Fruit fly (Drosophila melanogaster) whole organism, embryonic: ENCODE data around the gene ohgt.

Source experiments
- Ada2b ChIP-seq: fragments of 200-800 bp; sonication (Bioruptor generic); IDR thresholded peaks from 2 replicates; pipeline ENCODE4 v1.3.6; 2022; ENCODE audit warnings: missing biosample characterization, missing genetic modification characterization
- Bgb ChIP-seq: fragments of 200-800 bp; sonication (Bioruptor generic); IDR thresholded peaks from 2 replicates; pipeline ENCODE4 v1.3.6; 2022; ENCODE audit warnings: missing biosample characterization, missing genetic modification characterization; ENCODE audit not compliant: partially characterized antibody
- CG10267 ChIP-seq: fragments of 200-800 bp; sonication (Bioruptor generic); optimal IDR thresholded peaks from 2 replicates; lab custom pipeline; 2018; ENCODE audit warnings: missing biosample characterization, mild to moderate bottlenecking, missing genetic modification characterization, moderate library complexity
- CG10979 ChIP-seq: fragments of 200-800 bp; sonication (Bioruptor generic); optimal IDR thresholded peaks from 2 replicates; lab custom pipeline; 2018; ENCODE audit warnings: missing biosample characterization, mild to moderate bottlenecking, missing genetic modification characterization, moderate library complexity
- CG11560 ChIP-seq: fragments of 200-800 bp; sonication (Bioruptor generic); IDR thresholded peaks from 3 replicates; pipeline ENCODE4 v1.3.6; 2022; ENCODE audit warnings: missing biosample characterization, missing genetic modification characterization
- CG1233 ChIP-seq: fragments of 200-800 bp; sonication (Bioruptor generic); optimal IDR thresholded peaks from 4 replicates; lab custom pipeline; 2018; ENCODE audit warnings: missing biosample characterization, mild to moderate bottlenecking, missing genetic modification characterization
- CG13296 ChIP-seq: fragments of 200-800 bp; sonication (Bioruptor generic); optimal IDR thresholded peaks from 3 replicates; lab custom pipeline; 2018; ENCODE audit warnings: missing biosample characterization, mild to moderate bottlenecking, missing genetic modification characterization
- CG14441 ChIP-seq: fragments of 200-800 bp; sonication (Bioruptor generic); IDR thresholded peaks from 2 replicates; pipeline ENCODE4 v1.3.6; 2022; ENCODE audit warnings: missing biosample characterization, missing genetic modification characterization
- CG14667 ChIP-seq: fragments of 200-800 bp; sonication (Bioruptor generic); IDR thresholded peaks from 2 replicates; pipeline ENCODE4 v1.3.6; 2022; ENCODE audit warnings: missing biosample characterization, missing genetic modification characterization
- CG1529 ChIP-seq: fragments of 200-800 bp; sonication (Bioruptor generic); optimal IDR thresholded peaks from 3 replicates; lab custom pipeline; 2018; ENCODE audit warnings: missing biosample characterization, missing genetic modification characterization
- CG16863 ChIP-seq: fragments of 200-800 bp; sonication (Bioruptor generic); optimal IDR thresholded peaks from 3 replicates; lab custom pipeline; 2016; ENCODE audit warnings: missing biosample characterization, missing genetic modification characterization
- CG17568 ChIP-seq: fragments of 200-800 bp; sonication (Bioruptor generic); optimal IDR thresholded peaks from 2 replicates; lab custom pipeline; 2018; ENCODE audit warnings: missing biosample characterization, mild to moderate bottlenecking, missing genetic modification characterization, moderate library complexity
- CG2199 ChIP-seq: fragments of 200-800 bp; sonication (Bioruptor generic); IDR thresholded peaks from 3 replicates; pipeline ENCODE4 v1.3.6; 2022; ENCODE audit warnings: missing biosample characterization, missing genetic modification characterization
- CG30431 ChIP-seq: fragments of 200-800 bp; sonication (Bioruptor generic); optimal IDR thresholded peaks from 2 replicates; lab custom pipeline; 2017; ENCODE audit warnings: missing biosample characterization, missing genetic modification characterization
- CG3163 ChIP-seq: fragments of 200-800 bp; sonication (Bioruptor generic); optimal IDR thresholded peaks from 3 replicates; lab custom pipeline; 2016; ENCODE audit warnings: missing biosample characterization, missing genetic modification characterization
- CG4424 ChIP-seq: fragments of 200-800 bp; sonication (Bioruptor generic); optimal IDR thresholded peaks from 3 replicates; lab custom pipeline; 2016; ENCODE audit warnings: missing biosample characterization, missing genetic modification characterization
- CG4820 ChIP-seq: fragments of 200-800 bp; sonication (Bioruptor generic); optimal IDR thresholded peaks from 3 replicates; lab custom pipeline; 2016; ENCODE audit warnings: missing biosample characterization, missing genetic modification characterization
- CG8359 ChIP-seq: fragments of 200-800 bp; sonication (Bioruptor generic); optimal IDR thresholded peaks from 2 replicates; lab custom pipeline; 2017; ENCODE audit warnings: missing biosample characterization, mild to moderate bottlenecking, missing genetic modification characterization, borderline replicate concordance
- CG8765 ChIP-seq: fragments of 200-800 bp; sonication (Bioruptor generic); IDR thresholded peaks from 2 replicates; pipeline ENCODE4 v1.3.6; 2022; ENCODE audit warnings: missing biosample characterization, missing genetic modification characterization
- D19B ChIP-seq: fragments of 200-800 bp; sonication (Bioruptor generic); optimal IDR thresholded peaks from 2 replicates; lab custom pipeline; 2017; ENCODE audit warnings: missing biosample characterization, mild to moderate bottlenecking, missing genetic modification characterization
- Dip2 ChIP-seq: fragments of 200-800 bp; sonication (Bioruptor generic); IDR thresholded peaks from 2 replicates; pipeline ENCODE4 v1.3.6; 2022; ENCODE audit warnings: missing biosample characterization, missing genetic modification characterization
- Dll ChIP-seq: fragments of 200-800 bp; sonication (Bioruptor generic); IDR thresholded peaks from 4 replicates; pipeline ENCODE4 v1.3.6; 2022; ENCODE audit warnings: missing biosample characterization, missing genetic modification characterization; ENCODE audit not compliant: partially characterized antibody
- H15 ChIP-seq: fragments of 200-800 bp; sonication (Bioruptor generic); IDR thresholded peaks from 3 replicates; pipeline ENCODE4 v1.3.6; 2022; ENCODE audit warnings: missing biosample characterization, missing genetic modification characterization
- HLH4C ChIP-seq: fragments of 200-800 bp; sonication (Bioruptor generic); IDR thresholded peaks from 3 replicates; pipeline ENCODE4 v1.3.6; 2022; ENCODE audit warnings: missing biosample characterization, missing genetic modification characterization; ENCODE audit not compliant: partially characterized antibody
- HLHmδ ChIP-seq: fragments of 200-800 bp; sonication (Bioruptor generic); optimal IDR thresholded peaks from 2 replicates; lab custom pipeline; 2018; ENCODE audit warnings: missing biosample characterization, mild to moderate bottlenecking, missing genetic modification characterization, moderate library complexity
- Hey ChIP-seq: fragments of 200-800 bp; sonication (Bioruptor generic); optimal IDR thresholded peaks from 3 replicates; lab custom pipeline; 2018; ENCODE audit warnings: missing biosample characterization, mild to moderate bottlenecking, missing genetic modification characterization
- HmgD ChIP-seq: fragments of 200-800 bp; sonication (Bioruptor generic); optimal IDR thresholded peaks from 3 replicates; lab custom pipeline; 2016; ENCODE audit warnings: missing biosample characterization, missing genetic modification characterization
- Oli ChIP-seq: fragments of 200-800 bp; sonication (Bioruptor generic); optimal IDR thresholded peaks from 2 replicates; lab custom pipeline; 2018; ENCODE audit warnings: missing biosample characterization, mild to moderate bottlenecking, missing genetic modification characterization, moderate library complexity
- Spps ChIP-seq: fragments of 200-800 bp; sonication (Bioruptor generic); optimal IDR thresholded peaks from 2 replicates; lab custom pipeline; 2018; ENCODE audit warnings: missing biosample characterization, mild to moderate bottlenecking, missing genetic modification characterization
- Tbp ChIP-seq: fragments of >200 bp; optimal IDR thresholded peaks from 2 replicates; lab custom pipeline; 2018; ENCODE audit warnings: missing biosample characterization, missing genetic modification characterization
- abd-A ChIP-seq: fragments of 200-800 bp; sonication (Bioruptor generic); optimal IDR thresholded peaks from 3 replicates; lab custom pipeline; 2019; ENCODE audit warnings: missing biosample characterization, mild to moderate bottlenecking, missing genetic modification characterization, moderate library complexity
- amos ChIP-seq: fragments of 200-800 bp; sonication (Bioruptor generic); IDR thresholded peaks from 2 replicates; pipeline ENCODE4 v1.3.6; 2022; ENCODE audit warnings: missing biosample characterization, missing genetic modification characterization; ENCODE audit not compliant: partially characterized antibody
- ap ChIP-seq: fragments of 200-800 bp; sonication (Bioruptor generic); IDR thresholded peaks from 2 replicates; pipeline ENCODE4 v1.3.6; 2022; ENCODE audit warnings: missing biosample characterization, missing genetic modification characterization
- ato ChIP-seq: fragments of 200-800 bp; sonication (Bioruptor generic); IDR thresholded peaks from 2 replicates; pipeline ENCODE4 v1.3.6; 2022; ENCODE audit warnings: missing biosample characterization, missing genetic modification characterization; ENCODE audit not compliant: partially characterized antibody
- corto ChIP-seq: fragments of 200-800 bp; sonication (Bioruptor generic); optimal IDR thresholded peaks from 2 replicates; lab custom pipeline; 2016; ENCODE audit warnings: missing biosample characterization, mild to moderate bottlenecking, missing genetic modification characterization, moderate library complexity
- disco-r ChIP-seq: fragments of 200-800 bp; sonication (Bioruptor generic); optimal IDR thresholded peaks from 2 replicates; lab custom pipeline; 2016; ENCODE audit warnings: missing biosample characterization, missing genetic modification characterization
- dm ChIP-seq: fragments of 200-800 bp; sonication (Bioruptor generic); optimal IDR thresholded peaks from 3 replicates; lab custom pipeline; 2016; ENCODE audit warnings: missing biosample characterization, missing genetic modification characterization
- en ChIP-seq: fragments of 200-800 bp; sonication (Bioruptor generic); optimal IDR thresholded peaks from 2 replicates; lab custom pipeline; 2016; ENCODE audit warnings: missing biosample characterization, missing genetic modification characterization
- ham ChIP-seq: fragments of 200-800 bp; sonication (Bioruptor generic); IDR thresholded peaks from 2 replicates; pipeline ENCODE4 v1.3.6; 2022; ENCODE audit warnings: missing biosample characterization, missing genetic modification characterization
- knrl ChIP-seq: fragments of 200-800 bp; sonication (Bioruptor generic); IDR thresholded peaks from 3 replicates; pipeline ENCODE4 v1.3.6; 2022; ENCODE audit warnings: missing biosample characterization, missing genetic modification characterization; ENCODE audit not compliant: partially characterized antibody
- lmd ChIP-seq: fragments of 200-800 bp; sonication (Bioruptor generic); IDR thresholded peaks from 2 replicates; pipeline ENCODE4 v1.3.6; 2022; ENCODE audit warnings: missing biosample characterization, missing genetic modification characterization
- lov ChIP-seq, 2 experiments: fragments of 200-800 bp in 1 of 2; fragments of >200 bp in 1 of 2; sonication (Bioruptor generic) in 1 of 2; IDR thresholded peaks in 1 of 2; optimal IDR thresholded peaks in 1 of 2; 2 replicates in 1 of 2; 3 replicates in 1 of 2; pipeline versions ENCODE4 v1.3.6 to Lab custom; 2017 to 2022; ENCODE audit warnings: missing biosample characterization in 1 of 2, missing genetic modification characterization in 1 of 2
- mld ChIP-seq: fragments of 200-800 bp; sonication (Bioruptor generic); IDR thresholded peaks from 3 replicates; pipeline ENCODE4 v1.3.6; 2022; ENCODE audit warnings: missing biosample characterization, missing genetic modification characterization; ENCODE audit not compliant: partially characterized antibody
- ranshi ChIP-seq: fragments of 200-800 bp; sonication (Bioruptor generic); IDR thresholded peaks from 2 replicates; pipeline ENCODE4 v1.3.6; 2022; ENCODE audit warnings: missing biosample characterization, missing genetic modification characterization
- sc ChIP-seq, 3 experiments: fragments of >200 bp in 2 of 3; fragments of 200-800 bp in 1 of 3; sonication (Bioruptor generic) in 1 of 3; optimal IDR thresholded peaks; 2 replicates in 2 of 3; 3 replicates in 1 of 3; lab custom pipeline; 2017; ENCODE audit warnings: mild to moderate bottlenecking in 1 of 3, missing biosample characterization in 1 of 3, missing genetic modification characterization in 1 of 3, missing genetic modification reagents in 1 of 3
- slp2 ChIP-seq: fragments of 200-800 bp; sonication (Bioruptor generic); optimal IDR thresholded peaks from 2 replicates; lab custom pipeline; 2016; ENCODE audit warnings: missing biosample characterization, missing genetic modification characterization
- zen2 ChIP-seq: fragments of 200-800 bp; sonication (Bioruptor generic); IDR thresholded peaks from 3 replicates; pipeline ENCODE4 v1.3.6; 2022; ENCODE audit warnings: missing biosample characterization, missing genetic modification characterization; ENCODE audit not compliant: partially characterized antibody

The ohgt gene

dm6 chr3R:10097531-10098295 lies 48.7 kb downstream of the ohgt start (continued):
- TF ChIP-seq CG8359 (no peak), CG14441 (GFP tag; lab: Robert Waterston, UW) (peak; percentile 64), lmd (GFP tag; lab: Robert Waterston, UW) (peak; percentile 68), sc (optimal IDR thresholded peaks at IDR 0.05; lab: Kevin White, UChicago) (no peak), sc (GFP tag; optimal IDR thresholded peaks at IDR 0.05; lab: Kevin White, UChicago) (no peak), CG11560 (0 out of 3 replicates have a peak, but pooled peaks have one; percentile 22), zen2 (GFP tag; lab: Robert Waterston, UW) (no peak), amos (GFP tag; lab: Robert Waterston, UW) (no peak; the same call in 1 of the 2 replicates), mld (no peak), Dll (GFP tag; lab: Robert Waterston, UW) (0 out of 4 replicates have a peak, but pooled peaks have one; percentile 37), knrl (GFP tag; lab: Robert Waterston, UW) (no peak), Ada2b (GFP tag; lab: Robert Waterston, UW) (peak; percentile 55), dm (peak; percentile 2), Dip2 (GFP tag; lab: Robert Waterston, UW) (no peak), CG8765 (GFP tag; lab: Robert Waterston, UW) (peak; percentile 54; the same call in 1 of the 2 replicates), CG4424 (GFP tag; lab: Kevin White, UChicago) (peak; percentile 11), CG30431 (GFP tag; lab: Kevin White, UChicago) (peak; percentile 45), Bgb (GFP tag; lab: Robert Waterston, UW) (no peak), disco-r (GFP tag; lab: Kevin White, UChicago) (peak; percentile 24), CG13296 (peak; percentile 78), Spps (tag; lab: Kevin White, UChicago) (no peak), CG1529 (GFP tag; lab: Kevin White, UChicago) (peak; percentile 37), slp2 (GFP tag; lab: Kevin White, UChicago) (peak; percentile 49), ato (GFP tag; lab: Robert Waterston, UW) (no peak), Tbp (GFP tag; lab: Kevin White, UChicago) (no peak), H15 (GFP tag; lab: Robert Waterston, UW) (0 out of 3 replicates have a peak, but pooled peaks have one; percentile 40), CG10267 (tag; lab: Kevin White, UChicago) (peak; percentile 39), Hey (tag; lab: Kevin White, UChicago) (peak; percentile 59), Oli (tag; lab: Kevin White, UChicago) (peak; percentile 71), HLHmδ (GFP tag; lab: Kevin White, UChicago) (peak; percentile 30), ap (GFP tag; lab: Robert Waterston, UW) (0 out of 2 replicates have a peak, but pooled peaks have one; percentile 40), CG16863 (GFP tag; lab: Kevin White, UChicago) (peak; percentile 53), CG2199 (GFP tag; lab: Robert Waterston, UW) (peak; percentile 69; the same call in 1 of the 3 replicates), D19B (peak; percentile 84), HLH4C (no peak), CG1233 (GFP tag; lab: Kevin White, UChicago) (peak; percentile 55), corto (GFP tag; lab: Kevin White, UChicago) (no peak), CG17568 (GFP tag; lab: Kevin White, UChicago) (peak; percentile 19), ham (no peak), HmgD (GFP tag; lab: Kevin White, UChicago) (no peak), CG14667 (peak; percentile 52; the same call in 1 of the 2 replicates), en (GFP tag; lab: Kevin White, UChicago) (peak; percentile 43), CG3163 (GFP tag; lab: Kevin White, UChicago) (peak; percentile 43), CG10979 (tag; lab: Kevin White, UChicago) (peak; percentile 21), abd-A (tag; lab: Kevin White, UChicago) (peak; percentile 67), CG4820 (peak; percentile 33), lov (optimal IDR thresholded peaks at IDR 0.05; lab: Kevin White, UChicago) (no peak), lov (GFP tag; IDR thresholded peaks at IDR 0.05; lab: Robert Waterston, UW) (no peak), ranshi (GFP tag; lab: Robert Waterston, UW) (peak; percentile 60; the same call in 1 of the 2 replicates)
